Fruit fly (Drosophila melanogaster) whole organism, prepupa: Measurements from ENCODE around the gene CG32681.

ENCODE experiments used
- CG10631 ChIP-seq: fragments of 200-800 bp; sonication (Bioruptor generic); optimal IDR thresholded peaks from 2 replicates; lab custom pipeline; 2016; ENCODE audit warnings: missing biosample characterization, missing genetic modification characterization
- CG10669 ChIP-seq: fragments of 200-800 bp; sonication (Bioruptor generic); optimal IDR thresholded peaks from 3 replicates; lab custom pipeline; 2018; ENCODE audit warnings: missing biosample characterization, mild to moderate bottlenecking, missing genetic modification characterization, moderate library complexity
- CG11294 ChIP-seq: fragments of 200-800 bp; sonication (Bioruptor generic); IDR thresholded peaks from 2 replicates; pipeline ENCODE4 v1.3.6; 2022; ENCODE audit warnings: missing biosample characterization, missing genetic modification characterization
- CG11902 ChIP-seq: fragments of 200-800 bp; sonication (Bioruptor generic); optimal IDR thresholded peaks from 3 replicates; lab custom pipeline; 2016; ENCODE audit warnings: missing biosample characterization, missing genetic modification characterization
- CG15336 ChIP-seq: fragments of 200-800 bp; sonication (Bioruptor generic); IDR thresholded peaks from 2 replicates; pipeline ENCODE4 v1.3.6; 2022; ENCODE audit warnings: missing biosample characterization, missing genetic modification characterization
- CG16779 ChIP-seq: fragments of 200-800 bp; sonication (Bioruptor generic); optimal IDR thresholded peaks from 3 replicates; lab custom pipeline; 2017; ENCODE audit warnings: missing biosample characterization, mild to moderate bottlenecking, missing genetic modification characterization
- CG3032 ChIP-seq: fragments of 200-800 bp; optimal IDR thresholded peaks from 2 replicates; lab custom pipeline; 2019; ENCODE audit warnings: missing biosample characterization, mild to moderate bottlenecking, missing genetic modification characterization, moderate library complexity
- CG31627 ChIP-seq: fragments of 200-800 bp; sonication (Bioruptor generic); optimal IDR thresholded peaks from 3 replicates; lab custom pipeline; 2016; ENCODE audit warnings: missing biosample characterization, missing genetic modification characterization
- CG32006 ChIP-seq: fragments of 200-800 bp; sonication (Bioruptor generic); optimal IDR thresholded peaks from 3 replicates; lab custom pipeline; 2017; ENCODE audit warnings: missing biosample characterization, mild to moderate bottlenecking, missing genetic modification characterization
- CG3919 ChIP-seq: fragments of 200-800 bp; sonication (Bioruptor generic); optimal IDR thresholded peaks from 3 replicates; lab custom pipeline; 2016; ENCODE audit warnings: missing biosample characterization, missing genetic modification characterization
- CG4318 ChIP-seq: fragments of 200-800 bp; sonication (Bioruptor generic); optimal IDR thresholded peaks from 3 replicates; lab custom pipeline; 2017; ENCODE audit warnings: missing biosample characterization, mild to moderate bottlenecking, missing genetic modification characterization
- CG6163 ChIP-seq: fragments of 200-800 bp; sonication (Bioruptor generic); IDR thresholded peaks from 3 replicates; pipeline ENCODE4 v1.3.6; 2022; ENCODE audit warnings: missing biosample characterization, missing genetic modification characterization
- CG6276 ChIP-seq: fragments of 200-800 bp; sonication (Bioruptor generic); optimal IDR thresholded peaks from 2 replicates; lab custom pipeline; 2017; ENCODE audit warnings: missing biosample characterization, mild to moderate bottlenecking, missing genetic modification characterization
- CG6792 ChIP-seq: fragments of 200-800 bp; sonication (Bioruptor generic); optimal IDR thresholded peaks from 3 replicates; lab custom pipeline; 2016; ENCODE audit warnings: missing biosample characterization, missing genetic modification characterization
- CG6808 ChIP-seq: fragments of 200-800 bp; sonication (Bioruptor generic); optimal IDR thresholded peaks from 3 replicates; lab custom pipeline; 2017; ENCODE audit warnings: missing biosample characterization, missing genetic modification characterization, mild to moderate bottlenecking, moderate library complexity, missing genetic modification reagents
- CG6854 ChIP-seq: fragments of 200-800 bp; sonication (Bioruptor generic); optimal IDR thresholded peaks from 2 replicates; lab custom pipeline; 2017; ENCODE audit warnings: missing biosample characterization, mild to moderate bottlenecking, missing genetic modification characterization
- CG7368 ChIP-seq: fragments of 200-800 bp; sonication (Bioruptor generic); optimal IDR thresholded peaks from 3 replicates; lab custom pipeline; 2016; ENCODE audit warnings: missing biosample characterization, missing genetic modification characterization
- CG8119 ChIP-seq: fragments of 200-800 bp; sonication (Bioruptor generic); IDR thresholded peaks from 3 replicates; pipeline ENCODE4 v1.3.6; 2022; ENCODE audit warnings: missing biosample characterization, missing genetic modification characterization
- CG8319 ChIP-seq: fragments of 200-800 bp; sonication (Bioruptor generic); optimal IDR thresholded peaks from 3 replicates; lab custom pipeline; 2016; ENCODE audit warnings: missing biosample characterization, missing genetic modification characterization
- CG8632 ChIP-seq: fragments of 200-800 bp; sonication (Bioruptor generic); optimal IDR thresholded peaks from 3 replicates; lab custom pipeline; 2016; ENCODE audit warnings: missing biosample characterization, missing genetic modification characterization
- CG9139 ChIP-seq: fragments of 200-800 bp; sonication (Bioruptor generic); optimal IDR thresholded peaks from 3 replicates; lab custom pipeline; 2017; ENCODE audit warnings: missing biosample characterization, mild to moderate bottlenecking, missing genetic modification characterization
- Eip78C ChIP-seq: fragments of 200-800 bp; sonication (Bioruptor generic); peaks from one replicate; lab custom pipeline; 2016; ENCODE audit warnings: missing biosample characterization, missing genetic modification characterization
- Eip93F ChIP-seq: fragments of 200-800 bp; sonication (Bioruptor generic); optimal IDR thresholded peaks from 2 replicates; lab custom pipeline; 2016; ENCODE audit warnings: missing biosample characterization, mild to moderate bottlenecking, missing genetic modification characterization
- Ets21C ChIP-seq: fragments of 200-800 bp; sonication (Bioruptor generic); optimal IDR thresholded peaks from 3 replicates; lab custom pipeline; 2016; ENCODE audit warnings: missing biosample characterization, missing genetic modification characterization
- Gug ChIP-seq: fragments of 200-800 bp; sonication (Bioruptor generic); IDR thresholded peaks from 2 replicates; pipeline ENCODE4 v1.3.6; 2022; ENCODE audit warnings: missing biosample characterization, missing genetic modification characterization
- Hr38 ChIP-seq: sonication (Bioruptor generic); optimal IDR thresholded peaks from 2 replicates; lab custom pipeline; 2016; ENCODE audit warnings: missing biosample characterization, missing genetic modification characterization
- Hr39 ChIP-seq: fragments of 200-800 bp; sonication (Bioruptor generic); optimal IDR thresholded peaks from 2 replicates; lab custom pipeline; 2016; ENCODE audit warnings: missing biosample characterization, missing genetic modification characterization
- Lpt ChIP-seq: fragments of 200-800 bp; sonication (Bioruptor generic); optimal IDR thresholded peaks from 3 replicates; lab custom pipeline; 2016; ENCODE audit warnings: missing biosample characterization, missing genetic modification characterization
- OdsH ChIP-seq: fragments of 200-800 bp; sonication (Bioruptor generic); optimal IDR thresholded peaks from 3 replicates; lab custom pipeline; 2016; ENCODE audit warnings: missing biosample characterization, missing genetic modification characterization
- Sox102F ChIP-seq: fragments of 200-800 bp; sonication (Bioruptor generic); optimal IDR thresholded peaks from 2 replicates; lab custom pipeline; 2016; ENCODE audit warnings: missing biosample characterization, mild to moderate bottlenecking, missing genetic modification characterization
- Sox14 ChIP-seq: fragments of 200-800 bp; sonication (Bioruptor generic); optimal IDR thresholded peaks from 3 replicates; lab custom pipeline; 2016; ENCODE audit warnings: missing biosample characterization, missing genetic modification characterization
- Sox15 ChIP-seq: fragments of 200-800 bp; sonication (Bioruptor generic); optimal IDR thresholded peaks from 3 replicates; lab custom pipeline; 2016; ENCODE audit warnings: missing biosample characterization, missing genetic modification characterization
- achi ChIP-seq: fragments of 200-800 bp; sonication (Bioruptor generic); optimal IDR thresholded peaks from 3 replicates; lab custom pipeline; 2016; ENCODE audit warnings: missing biosample characterization, missing genetic modification characterization
- acj6 ChIP-seq: fragments of 200-800 bp; sonication (Bioruptor generic); optimal IDR thresholded peaks from 3 replicates; lab custom pipeline; 2016; ENCODE audit warnings: missing biosample characterization, missing genetic modification characterization
- cyc ChIP-seq: fragments of 200-800 bp; sonication (Bioruptor generic); optimal IDR thresholded peaks from 3 replicates; lab custom pipeline; 2016; ENCODE audit warnings: missing biosample characterization, missing genetic modification characterization
- dac ChIP-seq: fragments of 200-800 bp; sonication (Bioruptor generic); optimal IDR thresholded peaks from 2 replicates; lab custom pipeline; 2017; ENCODE audit warnings: missing biosample characterization, mild to moderate bottlenecking, missing genetic modification characterization
- dsx ChIP-seq: fragments of 200-800 bp; optimal IDR thresholded peaks from 3 replicates; lab custom pipeline; 2019; ENCODE audit warnings: missing biosample characterization, mild to moderate bottlenecking, missing genetic modification characterization, moderate library complexity; ENCODE audit not compliant: poor library complexity, severe bottlenecking
- eg ChIP-seq: fragments of 200-800 bp; sonication (Bioruptor generic); IDR thresholded peaks from 3 replicates; pipeline ENCODE4 v1.3.6; 2022; ENCODE audit warnings: missing biosample characterization, missing genetic modification characterization
- esn ChIP-seq: fragments of 200-800 bp; sonication (Bioruptor generic); optimal IDR thresholded peaks from 2 replicates; lab custom pipeline; 2016; ENCODE audit warnings: missing biosample characterization, mild to moderate bottlenecking, missing genetic modification characterization, moderate library complexity
- fd59A ChIP-seq: fragments of 200-800 bp; sonication (Bioruptor generic); optimal IDR thresholded peaks from 2 replicates; lab custom pipeline; 2017; ENCODE audit warnings: missing biosample characterization, mild to moderate bottlenecking, missing genetic modification characterization, missing genetic modification reagents
- fd85E ChIP-seq: fragments of 200-800 bp; sonication (Bioruptor generic); optimal IDR thresholded peaks from 3 replicates; lab custom pipeline; 2016; ENCODE audit warnings: missing biosample characterization, missing genetic modification characterization
- fkh ChIP-seq: fragments of 200-800 bp; sonication (Bioruptor generic); optimal IDR thresholded peaks from 3 replicates; lab custom pipeline; 2017; ENCODE audit warnings: missing biosample characterization, mild to moderate bottlenecking, missing genetic modification characterization, moderate library complexity
- lz ChIP-seq: fragments of 200-800 bp; sonication (Bioruptor generic); optimal IDR thresholded peaks from 3 replicates; lab custom pipeline; 2016; ENCODE audit warnings: missing biosample characterization, missing genetic modification characterization
- net ChIP-seq: fragments of 200-800 bp; sonication (Bioruptor generic); optimal IDR thresholded peaks from 3 replicates; lab custom pipeline; 2016; ENCODE audit warnings: missing biosample characterization, missing genetic modification characterization
- pdm3 ChIP-seq: fragments of 200-800 bp; sonication (Bioruptor generic); optimal IDR thresholded peaks from 3 replicates; lab custom pipeline; 2016; ENCODE audit warnings: missing biosample characterization, missing genetic modification characterization
- salr ChIP-seq, 2 experiments: fragments of 200-800 bp; sonication (Bioruptor generic); optimal IDR thresholded peaks; 3 replicates each; lab custom pipeline; 2016 to 2018; ENCODE audit warnings: missing biosample characterization in 2 of 2, missing genetic modification characterization in 2 of 2, mild to moderate bottlenecking in 1 of 2
- ss ChIP-seq, 2 experiments: fragments of 200-800 bp; sonication (Bioruptor generic); optimal IDR thresholded peaks; 2 replicates in 1 of 2; 3 replicates in 1 of 2; lab custom pipeline; 2017 to 2018; ENCODE audit warnings: mild to moderate bottlenecking in 2 of 2, missing biosample characterization in 2 of 2, missing genetic modification characterization in 2 of 2, moderate library complexity in 1 of 2
- svp ChIP-seq: fragments of 200-800 bp; sonication (Bioruptor generic); peaks from one replicate; lab custom pipeline; 2016; ENCODE audit warnings: missing biosample characterization, missing genetic modification characterization
- topi ChIP-seq: fragments of 200-800 bp; sonication (Bioruptor generic); optimal IDR thresholded peaks from 3 replicates; lab custom pipeline; 2016; ENCODE audit warnings: missing biosample characterization, missing genetic modification characterization
- vri ChIP-seq: fragments of 200-800 bp; sonication (Bioruptor generic); optimal IDR thresholded peaks from 3 replicates; lab custom pipeline; 2016; ENCODE audit warnings: missing biosample characterization, mild to moderate bottlenecking, missing genetic modification characterization

CG32681 gene

dm6 chrX:10396832-10397231 is 15.7 kb upstream of the CG32681 start:
- TF ChIP-seq Eip78C (GFP tag; lab: Kevin White, UChicago) (no peak), fkh (GFP tag; lab: Kevin White, UChicago) (peak; percentile 19), CG6854 (GFP tag; lab: Kevin White, UChicago) (no peak)

dm6 chrX:10387672-10388071 is 6.5 kb upstream of the CG32681 start:
- TF ChIP-seq salr (GFP tag; optimal IDR thresholded peaks at IDR 0.05; lab: Kevin White, UChicago) (no peak), CG15336 (peak; percentile 51; the same call in 1 of the 2 replicates), CG10669 (GFP tag; lab: Kevin White, UChicago) (peak; percentile 28), Lpt (no peak), CG6163 (GFP tag; lab: Robert Waterston, UW) (peak; percentile 68; the same call in 2 of the 3 replicates), CG6854 (GFP tag; lab: Kevin White, UChicago) (no peak), CG8632 (GFP tag; lab: Kevin White, UChicago) (no peak), CG11902 (GFP tag; lab: Kevin White, UChicago) (peak; percentile 51), acj6 (peak; percentile 53), CG4318 (no peak), Sox102F (peak; percentile 58), Hr39 (peak; percentile 78), CG9139 (no peak), CG7368 (peak; percentile 23), CG3032 (no peak), OdsH (GFP tag; lab: Kevin White, UChicago) (peak; percentile 49), dsx (no peak), Eip93F (no peak), CG6792 (peak; percentile 44), svp (GFP tag; lab: Kevin White, UChicago) (peak; percentile 84), ss (GFP tag; optimal IDR thresholded peaks at IDR 0.05; lab: Kevin White, UChicago) (no peak), CG31627 (GFP tag; lab: Kevin White, UChicago) (peak; percentile 61), topi (GFP tag; lab: Kevin White, UChicago) (peak; percentile 62), CG32006 (GFP tag; lab: Kevin White, UChicago) (peak; percentile 50), eg (peak; percentile 67; the same call in 2 of the 3 replicates), CG3919 (GFP tag; lab: Kevin White, UChicago) (peak; percentile 58), net (peak; percentile 25), CG6808 (GFP tag; lab: Kevin White, UChicago) (no peak), Gug (no peak), Ets21C (GFP tag; lab: Kevin White, UChicago) (peak; percentile 47), CG6276 (GFP tag; lab: Kevin White, UChicago) (no peak), pdm3 (GFP tag; lab: Kevin White, UChicago) (peak; percentile 63), CG8319 (peak; percentile 43), fd59A (GFP tag; lab: Kevin White, UChicago) (no peak), fkh (GFP tag; lab: Kevin White, UChicago) (no peak), Eip78C (GFP tag; lab: Kevin White, UChicago) (peak; percentile 74), fd85E (GFP tag; lab: Kevin White, UChicago) (no peak), Hr38 (no peak), CG11294 (0 out of 2 replicates have a peak, but pooled peaks have one; percentile 16), CG10631 (GFP tag; lab: Kevin White, UChicago) (peak; percentile 39), CG16779 (no peak), CG8119 (peak; percentile 36; the same call in 1 of the 3 replicates), esn (GFP tag; lab: Kevin White, UChicago) (peak; percentile 39), cyc (peak; percentile 71), vri (GFP tag; lab: Kevin White, UChicago) (peak; percentile 23), achi (peak; percentile 41), Sox15 (GFP tag; lab: Kevin White, UChicago) (peak; percentile 20), lz (GFP tag; lab: Kevin White, UChicago) (peak; percentile 48), Sox14 (GFP tag; lab: Kevin White, UChicago) (peak; percentile 41), dac (GFP tag; lab: Kevin White, UChicago) (no peak)
